Fruit fly (Drosophila melanogaster) whole organism, embryonic: Measurements from ENCODE around the gene CG46059.

Source experiments
- Asciz ChIP-seq: fragments of 200-800 bp; sonication (Bioruptor generic); optimal IDR thresholded peaks from 2 replicates; lab custom pipeline; 2017; ENCODE audit warnings: missing biosample characterization, mild to moderate bottlenecking, missing genetic modification characterization, missing genetic modification reagents
- Atf6 ChIP-seq: fragments of 200-800 bp; sonication (Bioruptor generic); IDR thresholded peaks from 2 replicates; pipeline ENCODE4 v1.3.6; 2022; ENCODE audit warnings: missing biosample characterization, missing genetic modification characterization
- BEAF-32 ChIP-seq: fragments of 200-800 bp; sonication (Bioruptor generic); optimal IDR thresholded peaks from 3 replicates; lab custom pipeline; 2017; ENCODE audit warnings: missing biosample characterization, missing genetic modification characterization, mild to moderate bottlenecking, moderate library complexity, missing genetic modification reagents
- CG1024 ChIP-seq: fragments of 200-800 bp; sonication (Bioruptor generic); IDR thresholded peaks from 2 replicates; pipeline ENCODE4 v1.3.6; 2022; ENCODE audit warnings: missing biosample characterization, missing genetic modification characterization
- CG10267 ChIP-seq: fragments of 200-800 bp; sonication (Bioruptor generic); optimal IDR thresholded peaks from 2 replicates; lab custom pipeline; 2018; ENCODE audit warnings: missing biosample characterization, mild to moderate bottlenecking, missing genetic modification characterization, moderate library complexity
- CG10462 ChIP-seq: fragments of 200-800 bp; sonication (Bioruptor generic); optimal IDR thresholded peaks from 2 replicates; lab custom pipeline; 2016; ENCODE audit warnings: missing biosample characterization, missing genetic modification characterization
- CG11085 ChIP-seq: fragments of 200-800 bp; sonication (Bioruptor generic); IDR thresholded peaks from 2 replicates; pipeline ENCODE4 v1.3.6; 2022; ENCODE audit warnings: missing biosample characterization, missing genetic modification characterization
- CG11696 ChIP-seq: fragments of 200-800 bp; sonication (Bioruptor generic); IDR thresholded peaks from 2 replicates; pipeline ENCODE4 v1.3.6; 2022; ENCODE audit warnings: missing biosample characterization, missing genetic modification characterization
- CG12155 ChIP-seq: fragments of 200-800 bp; sonication (Bioruptor generic); optimal IDR thresholded peaks from 3 replicates; lab custom pipeline; 2016; ENCODE audit warnings: missing biosample characterization, missing genetic modification characterization
- CG12219 ChIP-seq: fragments of 200-800 bp; sonication (Bioruptor generic); optimal IDR thresholded peaks from 3 replicates; lab custom pipeline; 2018; ENCODE audit warnings: missing biosample characterization, mild to moderate bottlenecking, missing genetic modification characterization
- CG12236 ChIP-seq: fragments of 200-800 bp; sonication (Bioruptor generic); optimal IDR thresholded peaks from 2 replicates; lab custom pipeline; 2016; ENCODE audit warnings: missing biosample characterization, missing genetic modification characterization
- CG18764 ChIP-seq: fragments of 200-800 bp; sonication (Bioruptor generic); optimal IDR thresholded peaks from 3 replicates; lab custom pipeline; 2016; ENCODE audit warnings: missing biosample characterization, missing genetic modification characterization
- CG2712 ChIP-seq: fragments of 200-800 bp; optimal IDR thresholded peaks from 3 replicates; lab custom pipeline; 2019; ENCODE audit warnings: missing biosample characterization, mild to moderate bottlenecking, missing genetic modification characterization, moderate library complexity
- CG33557 ChIP-seq: fragments of 200-800 bp; sonication (Bioruptor generic); optimal IDR thresholded peaks from 2 replicates; lab custom pipeline; 2019; ENCODE audit warnings: missing biosample characterization, mild to moderate bottlenecking, missing genetic modification characterization, moderate library complexity
- CG34224 ChIP-seq: fragments of 200-800 bp; sonication (Bioruptor generic); IDR thresholded peaks from 3 replicates; pipeline ENCODE4 v1.3.6; 2022; ENCODE audit warnings: missing biosample characterization, missing genetic modification characterization; ENCODE audit not compliant: partially characterized antibody
- CG4360 ChIP-seq: fragments of 200-800 bp; sonication (Bioruptor generic); IDR thresholded peaks from 2 replicates; pipeline ENCODE4 v1.3.6; 2022; ENCODE audit warnings: missing biosample characterization, missing genetic modification characterization
- CG4404 ChIP-seq: fragments of 200-800 bp; sonication (Bioruptor generic); IDR thresholded peaks from 2 replicates; pipeline ENCODE4 v1.3.6; 2022; ENCODE audit warnings: missing biosample characterization, missing genetic modification characterization
- CG4424 ChIP-seq: fragments of 200-800 bp; sonication (Bioruptor generic); optimal IDR thresholded peaks from 3 replicates; lab custom pipeline; 2016; ENCODE audit warnings: missing biosample characterization, missing genetic modification characterization
- CG4707 ChIP-seq: fragments of 200-800 bp; sonication (Bioruptor generic); optimal IDR thresholded peaks from 2 replicates; lab custom pipeline; 2018; ENCODE audit warnings: missing biosample characterization, mild to moderate bottlenecking, missing genetic modification characterization, moderate library complexity
- CG4730 ChIP-seq: fragments of 200-800 bp; sonication (Bioruptor generic); IDR thresholded peaks from 2 replicates; pipeline ENCODE4 v1.3.6; 2022; ENCODE audit warnings: missing biosample characterization, missing genetic modification characterization
- CG6254 ChIP-seq: fragments of 200-800 bp; sonication (Bioruptor generic); optimal IDR thresholded peaks from 3 replicates; lab custom pipeline; 2017; ENCODE audit warnings: mild to moderate bottlenecking, missing biosample characterization, missing genetic modification reagents, missing genetic modification characterization
- CG6791 ChIP-seq: fragments of 200-800 bp; sonication (Bioruptor generic); IDR thresholded peaks from 3 replicates; pipeline ENCODE4 v1.3.6; 2022; ENCODE audit warnings: missing biosample characterization, missing genetic modification characterization; ENCODE audit not compliant: partially characterized antibody
- CG7556 ChIP-seq: fragments of 200-800 bp; sonication (Bioruptor generic); optimal IDR thresholded peaks from 2 replicates; lab custom pipeline; 2017; ENCODE audit warnings: missing biosample characterization, mild to moderate bottlenecking, missing genetic modification characterization
- CG8290 ChIP-seq, 3 experiments: fragments of 200-800 bp; sonication (Bioruptor generic); optimal IDR thresholded peaks; 2 replicates each; lab custom pipeline; 2016 to 2019; ENCODE audit warnings: missing biosample characterization in 3 of 3, missing genetic modification characterization in 3 of 3, mild to moderate bottlenecking in 2 of 3, moderate library complexity in 1 of 3
- CG9437 ChIP-seq: fragments of 200-800 bp; sonication (Bioruptor generic); optimal IDR thresholded peaks from 2 replicates; lab custom pipeline; 2018; ENCODE audit warnings: missing biosample characterization, mild to moderate bottlenecking, missing genetic modification characterization
- CG9609 ChIP-seq: fragments of 200-800 bp; sonication (Bioruptor generic); optimal IDR thresholded peaks from 3 replicates; lab custom pipeline; 2016; ENCODE audit warnings: missing biosample characterization, missing genetic modification characterization
- CG9727 ChIP-seq: fragments of 200-800 bp; sonication (Bioruptor generic); optimal IDR thresholded peaks from 3 replicates; lab custom pipeline; 2017; ENCODE audit warnings: missing biosample characterization, mild to moderate bottlenecking, missing genetic modification characterization
- D19A ChIP-seq: fragments of 200-800 bp; optimal IDR thresholded peaks from 3 replicates; lab custom pipeline; 2019; ENCODE audit warnings: missing biosample characterization, mild to moderate bottlenecking, missing genetic modification characterization, moderate library complexity
- Doc2 ChIP-seq: fragments of 200-800 bp; sonication (Bioruptor generic); IDR thresholded peaks from 2 replicates; pipeline ENCODE4 v1.3.6; 2022; ENCODE audit warnings: missing biosample characterization, missing genetic modification characterization
- Gug ChIP-seq: fragments of 200-800 bp; sonication (Bioruptor generic); IDR thresholded peaks from 4 replicates; pipeline ENCODE4 v1.3.6; 2022; ENCODE audit warnings: missing biosample characterization, missing genetic modification characterization
- Hmx ChIP-seq: fragments of 200-800 bp; sonication (Bioruptor generic); optimal IDR thresholded peaks from 2 replicates; lab custom pipeline; 2016; ENCODE audit warnings: missing biosample characterization, missing genetic modification characterization
- Rfx ChIP-seq: fragments of 200-800 bp; sonication (Bioruptor generic); IDR thresholded peaks from 2 replicates; pipeline ENCODE4 v1.3.6; 2022; ENCODE audit warnings: missing biosample characterization, missing genetic modification characterization
- corto ChIP-seq: fragments of 200-800 bp; sonication (Bioruptor generic); optimal IDR thresholded peaks from 2 replicates; lab custom pipeline; 2016; ENCODE audit warnings: missing biosample characterization, mild to moderate bottlenecking, missing genetic modification characterization, moderate library complexity
- danr ChIP-seq: fragments of 200-800 bp; sonication (Bioruptor generic); IDR thresholded peaks from 2 replicates; pipeline ENCODE4 v1.3.6; 2022; ENCODE audit warnings: missing biosample characterization, missing genetic modification characterization
- dati ChIP-seq: fragments of 200-800 bp; sonication (Bioruptor generic); IDR thresholded peaks from 2 replicates; pipeline ENCODE4 v1.3.6; 2022; ENCODE audit warnings: missing biosample characterization, missing genetic modification characterization
- lmd ChIP-seq: fragments of 200-800 bp; sonication (Bioruptor generic); IDR thresholded peaks from 2 replicates; pipeline ENCODE4 v1.3.6; 2022; ENCODE audit warnings: missing biosample characterization, missing genetic modification characterization
- maf-S ChIP-seq: fragments of 200-800 bp; sonication (Bioruptor generic); optimal IDR thresholded peaks from 2 replicates; lab custom pipeline; 2016; ENCODE audit warnings: missing biosample characterization, missing genetic modification characterization
- oc ChIP-seq: fragments of 200-800 bp; sonication (Bioruptor generic); optimal IDR thresholded peaks from 2 replicates; lab custom pipeline; 2018; ENCODE audit warnings: missing biosample characterization, mild to moderate bottlenecking, missing genetic modification characterization, moderate library complexity
- onecut ChIP-seq: fragments of 200-800 bp; sonication (Bioruptor generic); IDR thresholded peaks from 2 replicates; pipeline ENCODE4 v1.3.6; 2022; ENCODE audit warnings: missing biosample characterization, missing genetic modification characterization
- otp ChIP-seq: fragments of 200-800 bp; sonication (Bioruptor generic); IDR thresholded peaks from 3 replicates; pipeline ENCODE4, ENCODE4 v1.3.6; 2022; ENCODE audit warnings: missing biosample characterization, missing genetic modification characterization
- prd ChIP-seq, 3 experiments: fragments of >200 bp in 2 of 3; fragments of 200-800 bp in 1 of 3; sonication (Bioruptor generic) in 1 of 3; optimal IDR thresholded peaks in 2 of 3; IDR thresholded peaks in 1 of 3; 2 replicates in 2 of 3; 3 replicates in 1 of 3; pipeline versions ENCODE4 v1.3.6 to Lab custom; 2017 to 2022; ENCODE audit warnings: missing biosample characterization in 1 of 3, missing genetic modification characterization in 1 of 3
- scrt ChIP-seq: fragments of 200-800 bp; sonication (Bioruptor generic); optimal IDR thresholded peaks from 2 replicates; lab custom pipeline; 2018; ENCODE audit warnings: missing biosample characterization, mild to moderate bottlenecking, missing genetic modification characterization, moderate library complexity
- seq ChIP-seq: fragments of 200-800 bp; sonication (Bioruptor generic); IDR thresholded peaks from 2 replicates; pipeline ENCODE4 v1.3.6; 2022; ENCODE audit warnings: missing biosample characterization, missing genetic modification characterization
- sisA ChIP-seq: fragments of 200-800 bp; sonication (Bioruptor generic); IDR thresholded peaks from 2 replicates; pipeline ENCODE4 v1.3.6; 2022; ENCODE audit warnings: missing biosample characterization, missing genetic modification characterization
- slbo ChIP-seq: fragments of 200-800 bp; sonication (Bioruptor generic); IDR thresholded peaks from 2 replicates; pipeline ENCODE4 v1.3.6; 2022; ENCODE audit warnings: missing biosample characterization, missing genetic modification characterization
- slp2 ChIP-seq: fragments of 200-800 bp; sonication (Bioruptor generic); optimal IDR thresholded peaks from 2 replicates; lab custom pipeline; 2016; ENCODE audit warnings: missing biosample characterization, missing genetic modification characterization
- tin ChIP-seq: fragments of 200-800 bp; sonication (Bioruptor generic); optimal IDR thresholded peaks from 3 replicates; lab custom pipeline; 2016; ENCODE audit warnings: missing biosample characterization, missing genetic modification characterization
- zfh1 ChIP-seq: fragments of 200-800 bp; sonication (Bioruptor generic); IDR thresholded peaks from 3 replicates; pipeline ENCODE4 v1.3.6; 2022; ENCODE audit warnings: missing biosample characterization, missing genetic modification characterization

The CG46059 gene

DNA sequence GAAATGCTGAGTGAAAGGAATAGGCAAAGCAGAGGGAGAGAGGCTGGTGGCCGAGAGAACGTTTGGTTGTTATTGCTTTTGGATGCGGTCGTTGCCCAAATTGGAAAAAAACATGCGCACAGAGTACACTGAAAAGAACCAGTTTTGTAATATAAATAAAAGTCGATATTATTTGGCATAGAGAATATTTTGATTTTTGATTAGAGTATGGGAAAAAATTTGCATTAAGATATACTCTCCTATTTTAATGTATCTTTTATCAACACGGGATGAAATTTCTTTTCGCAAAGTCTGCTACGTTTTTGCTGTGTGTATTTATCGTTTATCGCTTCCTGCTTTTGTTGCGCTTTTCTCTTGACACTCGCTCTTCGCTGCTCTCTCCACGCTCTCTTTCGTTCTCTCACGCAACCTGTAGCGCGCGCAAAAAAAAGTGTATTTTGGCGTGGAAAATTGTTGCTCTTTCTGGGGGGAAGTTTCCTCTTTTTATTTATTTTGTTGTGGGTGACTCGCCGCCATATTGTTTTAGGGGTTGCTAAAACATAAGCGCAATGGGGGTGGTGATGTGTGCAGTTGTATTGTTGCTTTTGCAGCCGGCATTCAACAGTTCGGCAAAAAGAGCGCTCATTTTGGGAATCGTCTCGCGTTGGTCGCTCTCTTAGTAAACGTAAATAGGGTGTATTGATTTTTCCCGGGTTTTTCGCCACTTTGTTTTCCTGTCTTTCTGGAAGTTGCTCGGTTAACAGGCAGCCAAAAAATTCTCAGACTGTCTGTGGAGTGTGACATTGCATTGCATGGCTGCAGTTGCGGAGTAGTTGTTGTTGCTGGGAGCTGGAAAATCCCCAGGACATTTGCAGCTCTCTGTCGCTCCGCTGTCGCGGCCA is 18.4 kb downstream of the CG46059 start (continued):
- TF ChIP-seq zfh1 (GFP tag; lab: Robert Waterston, UW) (peak; percentile 96), Asciz (peak; percentile 98), CG9609 (GFP tag; lab: Kevin White, UChicago) (peak; percentile 90), Rfx (peak; percentile 97), CG7556 (GFP tag; lab: Kevin White, UChicago) (peak; percentile 96), CG11085 (GFP tag; lab: Robert Waterston, UW) (peak; percentile 93), onecut (GFP tag; lab: Robert Waterston, UW) (peak; percentile 96), oc (tag; lab: Kevin White, UChicago) (peak; percentile 98), slbo (GFP tag; lab: Robert Waterston, UW) (peak; percentile 96), corto (GFP tag; lab: Kevin White, UChicago) (peak; percentile 87), scrt (peak; percentile 100), CG10462 (GFP tag; lab: Kevin White, UChicago) (peak; percentile 96), prd (optimal IDR thresholded peaks at IDR 0.05; lab: Kevin White, UChicago) (no peak), prd (GFP tag; IDR thresholded peaks at IDR 0.05; lab: Robert Waterston, UW) (peak; percentile 99), CG4730 (GFP tag; lab: Robert Waterston, UW) (peak; percentile 96), CG11696 (GFP tag; lab: Robert Waterston, UW) (peak; percentile 94), CG4707 (GFP tag; lab: Kevin White, UChicago) (peak; percentile 91), CG12155 (GFP tag; lab: Kevin White, UChicago) (peak; percentile 93), CG9437 (GFP tag; lab: Kevin White, UChicago) (peak; percentile 87), otp (GFP tag; lab: Robert Waterston, UW) (peak; percentile 97), tin (GFP tag; lab: Kevin White, UChicago) (peak; percentile 97), CG4424 (peak; percentile 98), Doc2 (peak; percentile 69; the same call in 1 of the 2 replicates), seq (GFP tag; lab: Robert Waterston, UW) (peak; percentile 97), CG2712 (tag; lab: Kevin White, UChicago) (peak; percentile 98), CG34224 (GFP tag; lab: Robert Waterston, UW) (no peak), Hmx (GFP tag; lab: Kevin White, UChicago) (peak; percentile 82), CG18764 (GFP tag; lab: Kevin White, UChicago) (peak; percentile 96), CG4360 (GFP tag; lab: Robert Waterston, UW) (peak; percentile 80), CG10267 (tag; lab: Kevin White, UChicago) (peak; percentile 95), CG4404 (peak; percentile 92), Gug (GFP tag; lab: Robert Waterston, UW) (peak; percentile 96), maf-S (GFP tag; lab: Kevin White, UChicago) (peak; percentile 95), Atf6 (GFP tag; lab: Robert Waterston, UW) (peak; percentile 97), CG6791 (no peak), lmd (peak; percentile 96), CG33557 (GFP tag; lab: Kevin White, UChicago) (peak; percentile 90), BEAF-32 (peak; percentile 11), CG12236 (GFP tag; lab: Kevin White, UChicago) (peak; percentile 81), danr (GFP tag; lab: Robert Waterston, UW) (peak; percentile 94), CG6254 (GFP tag; lab: Kevin White, UChicago) (peak; percentile 95), CG8290 (GFP tag; optimal IDR thresholded peaks at IDR 0.05; lab: Kevin White, UChicago) (peak; percentile 95), CG8290 (tag; optimal IDR thresholded peaks at IDR 0.05; lab: Kevin White, UChicago) (peak; percentile 70 to 83), D19A (peak; percentile 92), sisA (GFP tag; lab: Robert Waterston, UW) (peak; percentile 96), CG12219 (GFP tag; lab: Kevin White, UChicago) (peak; percentile 96), CG9727 (GFP tag; lab: Kevin White, UChicago) (peak; percentile 96), CG1024 (GFP tag; lab: Robert Waterston, UW) (peak; percentile 92), slp2 (peak; percentile 95), dati (GFP tag; lab: Robert Waterston, UW) (peak; percentile 95)
